Worm (Caenorhabditis elegans) whole organism, L3 larva: ENCODE results near the gene prk-2.

Source experiments
- R02D3.7 ChIP-seq: fragments of 150-350 bp; optimal IDR thresholded peaks from 2 replicates; lab custom pipeline; 2014; ENCODE audit warnings: missing biosample characterization, missing genetic modification characterization
- jun-1 ChIP-seq: fragments of 150-350 bp; optimal IDR thresholded peaks from 2 replicates; lab custom pipeline; 2014; ENCODE audit warnings: missing biosample characterization, missing genetic modification reagents, missing genetic modification characterization

- TF ChIP-seq R02D3.7 (tag; lab: Kevin White, UChicago) = no peak
- no peak for TF ChIP-seq jun-1 (tag; lab: Kevin White, UChicago)
These were observed 12.5 kb upstream of the prk-2 start for ce11 chrIII:3382465-3382864.
